Worm (Caenorhabditis elegans): ENCODE measurements around the gene sre-34.

DNA sequence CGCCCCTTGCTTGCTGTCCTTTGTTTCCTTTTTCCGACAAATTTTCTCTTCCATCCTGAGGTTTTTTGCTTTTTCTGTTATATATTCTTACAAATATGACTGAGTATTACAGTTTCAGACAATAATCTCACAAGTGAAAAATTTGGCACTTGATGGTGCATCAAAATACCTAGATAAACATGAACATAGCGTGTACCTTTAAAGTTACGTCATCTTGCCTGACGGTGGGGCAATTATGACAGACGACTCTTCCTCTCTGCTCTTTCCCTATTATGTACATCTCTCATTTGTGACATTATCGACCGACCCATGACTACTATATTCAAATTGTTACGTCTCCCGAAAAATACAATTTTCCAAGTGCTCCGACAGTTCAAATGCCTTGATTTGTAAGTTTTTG lies 32.7 kb downstream of the sre-34 start, which contains the start of gene fbxb-102:
- TF ChIP-seq him-1 (tag; optimal IDR thresholded peaks at IDR 0.05) (no peak), dao-5 (tag; optimal IDR thresholded peaks at IDR 0.05) (no peak), W03F9.2 (tag; optimal IDR thresholded peaks at IDR 0.05) (no peak)

Measured in whole organism, L4/young adult.